Fruit fly (Drosophila melanogaster) whole organism, adult: ENCODE measurements around the gene Zir.

ENCODE experiments used
- CG33017 ChIP-seq: fragments of 200-800 bp; sonication (Bioruptor generic); optimal IDR thresholded peaks from 2 replicates; lab custom pipeline; 2018; ENCODE audit warnings: missing biosample characterization, mild to moderate bottlenecking, missing genetic modification characterization, moderate library complexity
- CG5204 ChIP-seq: fragments of 200-800 bp; sonication (Bioruptor generic); optimal IDR thresholded peaks from 2 replicates; lab custom pipeline; 2016; ENCODE audit warnings: missing biosample characterization, missing genetic modification characterization
- CG7045 ChIP-seq: fragments of 200-800 bp; sonication (Bioruptor generic); optimal IDR thresholded peaks from 2 replicates; lab custom pipeline; 2017; ENCODE audit warnings: missing biosample characterization, mild to moderate bottlenecking, missing genetic modification characterization
- CG7101 ChIP-seq: fragments of 200-800 bp; sonication (Bioruptor generic); optimal IDR thresholded peaks from 2 replicates; lab custom pipeline; 2018; ENCODE audit warnings: missing biosample characterization, mild to moderate bottlenecking, missing genetic modification characterization, moderate library complexity
- cic ChIP-seq: fragments of 200-800 bp; sonication (Bioruptor generic); optimal IDR thresholded peaks from 2 replicates; lab custom pipeline; 2017; ENCODE audit warnings: missing biosample characterization, mild to moderate bottlenecking, missing genetic modification characterization, moderate library complexity
- tj ChIP-seq: fragments of 200-800 bp; sonication (Bioruptor generic); optimal IDR thresholded peaks from 3 replicates; lab custom pipeline; 2017; ENCODE audit warnings: missing biosample characterization, mild to moderate bottlenecking, missing genetic modification characterization, moderate library complexity

DNA sequence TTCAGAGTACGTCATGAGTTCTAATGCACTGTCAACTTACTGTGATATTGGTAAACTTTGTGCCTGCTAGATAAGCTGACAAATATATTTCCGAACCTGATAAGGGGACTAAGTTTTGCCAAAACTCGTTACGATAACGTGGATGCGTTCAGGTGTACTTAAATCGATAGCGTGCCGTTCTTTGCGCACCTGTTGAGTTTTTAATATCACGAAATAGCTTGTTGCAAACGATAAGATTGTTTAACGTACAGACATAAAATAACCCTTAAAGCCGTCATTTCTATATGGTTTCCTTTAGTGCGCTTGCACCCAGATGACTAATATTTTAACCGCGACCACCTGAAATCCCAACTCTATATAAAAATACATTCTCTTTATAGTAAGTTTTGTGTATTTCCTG, 12.5 kb upstream of the Zir start:
- no peak for TF ChIP-seq tj (GFP tag; lab: Kevin White, UChicago)
- TF ChIP-seq CG7101: no peak
- TF ChIP-seq CG5204 (GFP tag; lab: Kevin White, UChicago): no peak
- peak; percentile 42 for TF ChIP-seq cic
- no peak for TF ChIP-seq CG33017 (tag; lab: Kevin White, UChicago)
- TF ChIP-seq CG7045: no peak
